Fruit fly (Drosophila melanogaster) whole organism, embryonic: Measurements from ENCODE around the gene Rpp20.

Source experiments
- Ada2b ChIP-seq: fragments of 200-800 bp; sonication (Bioruptor generic); IDR thresholded peaks from 2 replicates; pipeline ENCODE4 v1.3.6; 2022; ENCODE audit warnings: missing biosample characterization, missing genetic modification characterization
- CG10654 ChIP-seq: fragments of 200-800 bp; sonication (Bioruptor generic); optimal IDR thresholded peaks from 2 replicates; lab custom pipeline; 2016; ENCODE audit warnings: missing biosample characterization, missing genetic modification characterization
- CG11456 ChIP-seq: fragments of 200-800 bp; sonication (Bioruptor generic); IDR thresholded peaks from 3 replicates; pipeline ENCODE4 v1.3.6; 2022; ENCODE audit warnings: missing biosample characterization, missing genetic modification characterization
- CG11723 ChIP-seq: fragments of 200-800 bp; sonication (Bioruptor generic); optimal IDR thresholded peaks from 2 replicates; lab custom pipeline; 2017; ENCODE audit warnings: missing biosample characterization, mild to moderate bottlenecking, missing genetic modification characterization
- CG14965 ChIP-seq: fragments of 200-800 bp; sonication (Bioruptor generic); optimal IDR thresholded peaks from 2 replicates; lab custom pipeline; 2016; ENCODE audit warnings: missing biosample characterization, missing genetic modification characterization, borderline replicate concordance
- CG17385 ChIP-seq: fragments of 200-800 bp; sonication (Bioruptor generic); optimal IDR thresholded peaks from 3 replicates; lab custom pipeline; 2018; ENCODE audit warnings: missing biosample characterization, mild to moderate bottlenecking, missing genetic modification characterization
- CG1832 ChIP-seq: fragments of 200-800 bp; sonication (Bioruptor generic); optimal IDR thresholded peaks from 2 replicates; lab custom pipeline; 2017; ENCODE audit warnings: missing biosample characterization, mild to moderate bottlenecking, missing genetic modification characterization, inconsistent platforms
- CG18476 ChIP-seq: fragments of 200-800 bp; sonication (Bioruptor generic); optimal IDR thresholded peaks from 2 replicates; lab custom pipeline; 2016; ENCODE audit warnings: missing biosample characterization, mild to moderate bottlenecking, missing genetic modification characterization
- CG2678 ChIP-seq: fragments of 200-800 bp; sonication (Bioruptor generic); optimal IDR thresholded peaks from 3 replicates; lab custom pipeline; 2019; ENCODE audit warnings: missing biosample characterization, mild to moderate bottlenecking, missing genetic modification characterization, moderate library complexity
- CG2875 ChIP-seq: fragments of 200-800 bp; sonication (Bioruptor generic); optimal IDR thresholded peaks from 2 replicates; lab custom pipeline; 2017; ENCODE audit warnings: missing biosample characterization, mild to moderate bottlenecking, missing genetic modification characterization, missing genetic modification reagents
- CG31441 ChIP-seq: fragments of 200-800 bp; sonication (Bioruptor generic); IDR thresholded peaks from 2 replicates; pipeline ENCODE4 v1.3.6; 2022; ENCODE audit warnings: missing biosample characterization, missing genetic modification characterization
- CG33213 ChIP-seq: fragments of 200-800 bp; sonication (Bioruptor generic); optimal IDR thresholded peaks from 3 replicates; lab custom pipeline; 2016; ENCODE audit warnings: missing biosample characterization, missing genetic modification characterization
- CG3726 ChIP-seq: fragments of 200-800 bp; sonication (Bioruptor generic); IDR thresholded peaks from 3 replicates; pipeline ENCODE4, ENCODE4 v1.3.6; 2022; ENCODE audit warnings: missing biosample characterization, missing genetic modification characterization
- CG42726 ChIP-seq: fragments of 200-800 bp; sonication (Bioruptor generic); IDR thresholded peaks from 2 replicates; pipeline ENCODE4 v1.3.6; 2022; ENCODE audit warnings: missing biosample characterization, missing genetic modification characterization; ENCODE audit not compliant: partially characterized antibody
- CG4730 ChIP-seq: fragments of 200-800 bp; sonication (Bioruptor generic); IDR thresholded peaks from 2 replicates; pipeline ENCODE4 v1.3.6; 2022; ENCODE audit warnings: missing biosample characterization, missing genetic modification characterization
- CG6272 ChIP-seq: fragments of 200-800 bp; sonication (Bioruptor generic); IDR thresholded peaks from 2 replicates; pipeline ENCODE4 v1.3.6; 2022; ENCODE audit warnings: missing biosample characterization, missing genetic modification characterization
- CG6683 ChIP-seq: fragments of 200-800 bp; sonication (Bioruptor generic); optimal IDR thresholded peaks from 2 replicates; lab custom pipeline; 2017; ENCODE audit warnings: missing biosample characterization, mild to moderate bottlenecking, missing genetic modification characterization, missing genetic modification reagents
- CG6765 ChIP-seq: fragments of 200-800 bp; sonication (Bioruptor generic); optimal IDR thresholded peaks from 3 replicates; lab custom pipeline; 2017; ENCODE audit warnings: missing biosample characterization, mild to moderate bottlenecking, missing genetic modification characterization
- CG7963 ChIP-seq: fragments of 200-800 bp; sonication (Bioruptor generic); IDR thresholded peaks from 3 replicates; pipeline ENCODE4 v1.3.6; 2022; ENCODE audit warnings: missing biosample characterization, missing genetic modification characterization; ENCODE audit not compliant: partially characterized antibody
- CG8290 ChIP-seq, 3 experiments: fragments of 200-800 bp; sonication (Bioruptor generic); optimal IDR thresholded peaks; 2 replicates each; lab custom pipeline; 2016 to 2019; ENCODE audit warnings: missing biosample characterization in 3 of 3, missing genetic modification characterization in 3 of 3, mild to moderate bottlenecking in 2 of 3, moderate library complexity in 1 of 3
- CTCF ChIP-seq: fragments of 200-800 bp; sonication (Bioruptor generic); optimal IDR thresholded peaks from 2 replicates; lab custom pipeline; 2017; ENCODE audit warnings: missing biosample characterization, mild to moderate bottlenecking, missing genetic modification characterization, moderate library complexity
- Camta ChIP-seq: fragments of 200-800 bp; sonication (Bioruptor generic); optimal IDR thresholded peaks from 2 replicates; lab custom pipeline; 2016; ENCODE audit warnings: missing biosample characterization, missing genetic modification characterization
- Dfd ChIP-seq, 2 experiments: fragments of >200 bp; optimal IDR thresholded peaks; 2 replicates each; lab custom pipeline; 2017; ENCODE audit warnings: missing biosample characterization in 2 of 2, missing genetic modification characterization in 2 of 2
- Dip2 ChIP-seq: fragments of 200-800 bp; sonication (Bioruptor generic); IDR thresholded peaks from 2 replicates; pipeline ENCODE4 v1.3.6; 2022; ENCODE audit warnings: missing biosample characterization, missing genetic modification characterization
- HLHmδ ChIP-seq: fragments of 200-800 bp; sonication (Bioruptor generic); optimal IDR thresholded peaks from 2 replicates; lab custom pipeline; 2018; ENCODE audit warnings: missing biosample characterization, mild to moderate bottlenecking, missing genetic modification characterization, moderate library complexity
- Hey ChIP-seq: fragments of 200-800 bp; sonication (Bioruptor generic); optimal IDR thresholded peaks from 3 replicates; lab custom pipeline; 2018; ENCODE audit warnings: missing biosample characterization, mild to moderate bottlenecking, missing genetic modification characterization
- NfI ChIP-seq: fragments of 200-800 bp; sonication (Bioruptor generic); optimal IDR thresholded peaks from 3 replicates; lab custom pipeline; 2018; ENCODE audit warnings: missing biosample characterization, mild to moderate bottlenecking, missing genetic modification characterization, moderate library complexity
- Opbp ChIP-seq: fragments of 200-800 bp; sonication (Bioruptor generic); IDR thresholded peaks from 3 replicates; pipeline ENCODE4 v1.3.6; 2022; ENCODE audit warnings: missing biosample characterization, missing genetic modification characterization; ENCODE audit not compliant: partially characterized antibody
- Spps ChIP-seq: fragments of 200-800 bp; sonication (Bioruptor generic); optimal IDR thresholded peaks from 2 replicates; lab custom pipeline; 2018; ENCODE audit warnings: missing biosample characterization, mild to moderate bottlenecking, missing genetic modification characterization
- ab ChIP-seq: fragments of 200-800 bp; sonication (Bioruptor generic); optimal IDR thresholded peaks from 2 replicates; lab custom pipeline; 2016; ENCODE audit warnings: missing biosample characterization, missing genetic modification characterization
- ac ChIP-seq: fragments of 200-800 bp; sonication (Bioruptor generic); optimal IDR thresholded peaks from 3 replicates; lab custom pipeline; 2017; ENCODE audit warnings: missing biosample characterization, mild to moderate bottlenecking, missing genetic modification characterization
- amos ChIP-seq: fragments of 200-800 bp; sonication (Bioruptor generic); IDR thresholded peaks from 2 replicates; pipeline ENCODE4 v1.3.6; 2022; ENCODE audit warnings: missing biosample characterization, missing genetic modification characterization; ENCODE audit not compliant: partially characterized antibody
- corto ChIP-seq: fragments of 200-800 bp; sonication (Bioruptor generic); optimal IDR thresholded peaks from 2 replicates; lab custom pipeline; 2016; ENCODE audit warnings: missing biosample characterization, mild to moderate bottlenecking, missing genetic modification characterization, moderate library complexity
- dm ChIP-seq: fragments of 200-800 bp; sonication (Bioruptor generic); optimal IDR thresholded peaks from 3 replicates; lab custom pipeline; 2016; ENCODE audit warnings: missing biosample characterization, missing genetic modification characterization
- grn ChIP-seq: fragments of 200-800 bp; sonication (Bioruptor generic); optimal IDR thresholded peaks from 3 replicates; lab custom pipeline; 2017; ENCODE audit warnings: missing biosample characterization, missing genetic modification characterization
- gt ChIP-seq: fragments of 200-800 bp; sonication (Bioruptor generic); IDR thresholded peaks from 2 replicates; pipeline ENCODE4 v1.3.6; 2022; ENCODE audit warnings: missing biosample characterization, missing genetic modification characterization
- h ChIP-seq: fragments of >200 bp; optimal IDR thresholded peaks from 2 replicates; lab custom pipeline; 2017
- her ChIP-seq: fragments of 200-800 bp; sonication (Bioruptor generic); optimal IDR thresholded peaks from 2 replicates; lab custom pipeline; 2016; ENCODE audit warnings: missing biosample characterization, missing genetic modification characterization
- lola ChIP-seq, 3 experiments: fragments of >200 bp in 2 of 3; fragments of 200-800 bp in 1 of 3; sonication (Bioruptor generic) in 1 of 3; optimal IDR thresholded peaks; 2 replicates each; lab custom pipeline; 2017 to 2019; ENCODE audit warnings: missing biosample characterization in 3 of 3, missing genetic modification characterization in 3 of 3, mild to moderate bottlenecking in 1 of 3, moderate library complexity in 1 of 3
- oc ChIP-seq: fragments of 200-800 bp; sonication (Bioruptor generic); optimal IDR thresholded peaks from 2 replicates; lab custom pipeline; 2018; ENCODE audit warnings: missing biosample characterization, mild to moderate bottlenecking, missing genetic modification characterization, moderate library complexity
- pan ChIP-seq, 4 experiments: fragments of >200 bp in 3 of 4; fragments of 200-800 bp in 1 of 4; sonication (Bioruptor generic) in 1 of 4; optimal IDR thresholded peaks in 3 of 4; IDR thresholded peaks in 1 of 4; 2 replicates each; pipeline versions ENCODE4 v1.3.6 to Lab custom; 2017 to 2022; ENCODE audit warnings: missing biosample characterization in 2 of 4, missing genetic modification characterization in 2 of 4, mixed read lengths in 1 of 4
- sd ChIP-seq: fragments of 200-800 bp; sonication (Bioruptor generic); optimal IDR thresholded peaks from 3 replicates; lab custom pipeline; 2018; ENCODE audit warnings: missing biosample characterization, mild to moderate bottlenecking, missing genetic modification characterization, moderate library complexity
- slbo ChIP-seq: fragments of 200-800 bp; sonication (Bioruptor generic); IDR thresholded peaks from 2 replicates; pipeline ENCODE4 v1.3.6; 2022; ENCODE audit warnings: missing biosample characterization, missing genetic modification characterization
- sna ChIP-seq: fragments of 200-800 bp; sonication (Bioruptor generic); IDR thresholded peaks from 2 replicates; pipeline ENCODE4 v1.3.6; 2022; ENCODE audit warnings: missing biosample characterization, missing genetic modification characterization; ENCODE audit not compliant: partially characterized antibody
- sob ChIP-seq: fragments of 200-800 bp; sonication (Bioruptor generic); IDR thresholded peaks from 2 replicates; pipeline ENCODE4 v1.3.6; 2022; ENCODE audit warnings: missing biosample characterization, missing genetic modification characterization
- sqz ChIP-seq: fragments of 200-800 bp; sonication (Bioruptor generic); optimal IDR thresholded peaks from 3 replicates; lab custom pipeline; 2018; ENCODE audit warnings: missing biosample characterization, mild to moderate bottlenecking, missing genetic modification characterization
- trh ChIP-seq: fragments of 200-800 bp; sonication (Bioruptor generic); optimal IDR thresholded peaks from 2 replicates; lab custom pipeline; 2016; ENCODE audit warnings: missing biosample characterization, missing genetic modification characterization
- unc-4 ChIP-seq: fragments of 200-800 bp; sonication (Bioruptor generic); IDR thresholded peaks from 2 replicates; pipeline ENCODE4 v1.3.6; 2022; ENCODE audit warnings: missing biosample characterization, missing genetic modification characterization; ENCODE audit not compliant: partially characterized antibody
- vnd ChIP-seq: fragments of 200-800 bp; sonication (Bioruptor generic); IDR thresholded peaks from 3 replicates; pipeline ENCODE4 v1.3.6; 2022; ENCODE audit warnings: missing biosample characterization, missing genetic modification characterization; ENCODE audit not compliant: partially characterized antibody
- wdn ChIP-seq: fragments of 200-800 bp; sonication (Bioruptor generic); IDR thresholded peaks from 2 replicates; pipeline ENCODE4 v1.3.6; 2022; ENCODE audit warnings: missing biosample characterization, missing genetic modification characterization
- z ChIP-seq: fragments of 200-800 bp; sonication (Bioruptor generic); IDR thresholded peaks from 3 replicates; pipeline ENCODE4 v1.3.6; 2022; ENCODE audit warnings: missing biosample characterization, missing genetic modification characterization

The Rpp20 gene

DNA sequence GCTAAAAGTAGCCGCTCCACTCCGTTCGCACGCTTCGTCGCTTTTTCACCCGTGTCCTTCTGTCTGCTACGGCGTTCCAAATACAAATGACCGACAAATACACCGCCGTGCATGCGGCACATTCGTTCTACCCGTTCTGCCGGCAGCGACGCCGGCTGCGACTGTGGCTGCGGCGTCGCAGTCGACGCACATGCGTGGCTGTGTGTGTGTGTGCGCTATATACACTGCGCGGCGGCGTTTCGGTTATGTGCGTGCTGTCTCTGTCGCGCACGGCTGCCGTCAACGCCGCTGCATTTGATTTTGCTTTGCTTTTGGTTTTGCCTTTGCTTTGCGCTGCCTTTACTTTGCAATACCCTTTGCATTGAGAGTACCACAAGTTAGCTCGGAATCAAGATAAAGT lies 39.2 kb downstream of the Rpp20 start, which contains the start of gene zld (continued):
- TF ChIP-seq CG31441 (GFP tag; lab: Robert Waterston, UW): no peak
- no peak for TF ChIP-seq CG6765 (GFP tag; lab: Kevin White, UChicago)
- TF ChIP-seq pan (optimal IDR thresholded peaks at IDR 0.05; lab: Kevin White, UChicago): no peak
- no peak for TF ChIP-seq pan (GFP tag; optimal IDR thresholded peaks at IDR 0.05 in 1 of 2, IDR thresholded peaks at IDR 0.05 in 1 of 2)
- no peak for TF ChIP-seq CG8290 (GFP tag; optimal IDR thresholded peaks at IDR 0.05; lab: Kevin White, UChicago)
- peak in 1 of 2 experiments; percentile 32 for TF ChIP-seq CG8290 (tag; optimal IDR thresholded peaks at IDR 0.05; lab: Kevin White, UChicago)
- no peak for TF ChIP-seq her
- no peak for TF ChIP-seq corto (GFP tag; lab: Kevin White, UChicago)
- peak; percentile 25 for TF ChIP-seq HLHmδ (GFP tag; lab: Kevin White, UChicago)
- no peak for TF ChIP-seq Camta (GFP tag; lab: Kevin White, UChicago)
- TF ChIP-seq sob (GFP tag; lab: Robert Waterston, UW): no peak
- no peak for TF ChIP-seq CG2875 (GFP tag; lab: Kevin White, UChicago)
- TF ChIP-seq Hey (tag; lab: Kevin White, UChicago): no peak
- TF ChIP-seq CG3726 (GFP tag; lab: Robert Waterston, UW): no peak
- no peak for TF ChIP-seq CG2678 (tag; lab: Kevin White, UChicago)
- TF ChIP-seq CTCF (GFP tag; lab: Kevin White, UChicago): no peak
- TF ChIP-seq Ada2b (GFP tag; lab: Robert Waterston, UW): no peak
- TF ChIP-seq Spps (tag; lab: Kevin White, UChicago): no peak
- no peak for TF ChIP-seq slbo (GFP tag; lab: Robert Waterston, UW)
- TF ChIP-seq grn (GFP tag; lab: Kevin White, UChicago): no peak
- no peak for TF ChIP-seq CG14965 (GFP tag; lab: Kevin White, UChicago)
- 0 out of 3 replicates have a peak, but pooled peaks have one; percentile 42 for TF ChIP-seq Opbp (GFP tag; lab: Robert Waterston, UW)
- TF ChIP-seq CG1832 (GFP tag; lab: Kevin White, UChicago): peak; percentile 71
- no peak for TF ChIP-seq lola (GFP tag; optimal IDR thresholded peaks at IDR 0.05; lab: Kevin White, UChicago)
- TF ChIP-seq CG42726 (GFP tag; lab: Robert Waterston, UW): no peak
- TF ChIP-seq CG33213 (GFP tag; lab: Kevin White, UChicago): no peak
- TF ChIP-seq CG17385: no peak
- TF ChIP-seq sqz: no peak
- no peak for TF ChIP-seq CG6272 (GFP tag; lab: Robert Waterston, UW)
- no peak for TF ChIP-seq wdn (GFP tag; lab: Robert Waterston, UW)
- no peak for TF ChIP-seq Dfd (GFP tag; optimal IDR thresholded peaks at IDR 0.05; lab: Kevin White, UChicago)
- no peak for TF ChIP-seq vnd (GFP tag; lab: Robert Waterston, UW)
- no peak for TF ChIP-seq oc (tag; lab: Kevin White, UChicago)
- TF ChIP-seq unc-4 (GFP tag; lab: Robert Waterston, UW): no peak
- TF ChIP-seq h: no peak
- 0 out of 2 replicates have a peak, but pooled peaks have one; percentile 26 for TF ChIP-seq amos (GFP tag; lab: Robert Waterston, UW)
- no peak for TF ChIP-seq sd (tag; lab: Kevin White, UChicago)
- no peak for TF ChIP-seq CG11456 (GFP tag; lab: Robert Waterston, UW)
- no peak for TF ChIP-seq gt
- 0 out of 2 replicates have a peak, but pooled peaks have one; percentile 26 for TF ChIP-seq sna (GFP tag; lab: Robert Waterston, UW)
- TF ChIP-seq CG18476 (GFP tag; lab: Kevin White, UChicago): no peak
- TF ChIP-seq CG7963 (GFP tag; lab: Robert Waterston, UW): no peak
- TF ChIP-seq ab (GFP tag; lab: Kevin White, UChicago): no peak
- no peak for TF ChIP-seq Dip2 (GFP tag; lab: Robert Waterston, UW)
- no peak for TF ChIP-seq trh (GFP tag; lab: Kevin White, UChicago)
- no peak for TF ChIP-seq CG10654 (GFP tag; lab: Kevin White, UChicago)
- no peak for TF ChIP-seq CG6683 (GFP tag; lab: Kevin White, UChicago)
- no peak for TF ChIP-seq z (GFP tag; lab: Robert Waterston, UW)
- TF ChIP-seq dm: no peak
- TF ChIP-seq NfI (GFP tag; lab: Kevin White, UChicago): no peak
- TF ChIP-seq CG4730 (GFP tag; lab: Robert Waterston, UW): no peak
- TF ChIP-seq ac (GFP tag; lab: Kevin White, UChicago): no peak
- no peak for TF ChIP-seq CG11723 (GFP tag; lab: Kevin White, UChicago)
